Fruit fly (Drosophila melanogaster): ENCODE data around the gene Act88F.

Gene Act88F

dm6 chr3R:15402654-15403053, 37.1 kb upstream of the Act88F start (continued):
- TF ChIP-seq tio (GFP tag; optimal IDR thresholded peaks at IDR 0.05): no peak

- TF ChIP-seq fd64A (GFP tag; optimal IDR thresholded peaks at IDR 0.05): no peak
- no peak for TF ChIP-seq klu (GFP tag; IDR thresholded peaks at IDR 0.05)
- TF ChIP-seq CG10565 (GFP tag; optimal IDR thresholded peaks at IDR 0.05): no peak
- TF ChIP-seq CG13894 (tag; optimal IDR thresholded peaks at IDR 0.05): peak; percentile 95
Observed at dm6 chr3R:15406393-15406792, 33.4 kb upstream of the Act88F start.

- TF ChIP-seq CG14860 (GFP tag; IDR thresholded peaks at IDR 0.05; ENCODE audit: partially characterized antibody) (no peak), HmgD (GFP tag; optimal IDR thresholded peaks at IDR 0.05) (peak; percentile 12), Doc3 (GFP tag; IDR thresholded peaks at IDR 0.05; ENCODE audit: partially characterized antibody) (0 out of 3 replicates have a peak, but pooled peaks have one; percentile 19), CG6791 (GFP tag; IDR thresholded peaks at IDR 0.05; ENCODE audit: partially characterized antibody) (peak; percentile 14; the same call in 1 of the 3 replicates), H15 (GFP tag; IDR thresholded peaks at IDR 0.05) (0 out of 3 replicates have a peak, but pooled peaks have one; percentile 31), Awh (GFP tag; IDR thresholded peaks at IDR 0.05) (no peak), ewg (GFP tag; optimal IDR thresholded peaks at IDR 0.05) (no peak), tna (GFP tag; IDR thresholded peaks at IDR 0.05; ENCODE audit: partially characterized antibody) (0 out of 2 replicates have a peak, but pooled peaks have one; percentile 45), CG10959 (GFP tag; IDR thresholded peaks at IDR 0.05) (0 out of 2 replicates have a peak, but pooled peaks have one; percentile 40), Nf-YA (GFP tag; IDR thresholded peaks at IDR 0.05) (0 out of 2 replicates have a peak, but pooled peaks have one; percentile 11), zfh1 (GFP tag; IDR thresholded peaks at IDR 0.05) (0 out of 3 replicates have a peak, but pooled peaks have one; percentile 33), CG10543 (GFP tag; optimal IDR thresholded peaks at IDR 0.05) (peak; percentile 2), ro (GFP tag; IDR thresholded peaks at IDR 0.05) (no peak), Jarid2 (GFP tag; optimal IDR thresholded peaks at IDR 0.05) (peak; percentile 16), CG3281 (GFP tag; optimal IDR thresholded peaks at IDR 0.05) (peak; percentile 21), vnd (GFP tag; IDR thresholded peaks at IDR 0.05; ENCODE audit: partially characterized antibody) (0 out of 3 replicates have a peak, but pooled peaks have one; percentile 15)
Observed at dm6 chr3R:15407020-15407501, 32.7 kb upstream of the Act88F start, which contains the start of gene CG6125. Gene CG6125 (minus strand): TSS chr3R:15407070.

dm6 chr3R:15408131-15408731, 31.5 kb upstream of the Act88F start, which contains the start of gene Atx2:
Gene Atx2 (plus strand): TSS chr3R:15408423.
- no peak for TF ChIP-seq br (optimal IDR thresholded peaks at IDR 0.05)
- TF ChIP-seq CG32772 (GFP tag; IDR thresholded peaks at IDR 0.05): peak; percentile 35; the same call in 1 of the 2 replicates
- TF ChIP-seq sisA (GFP tag; IDR thresholded peaks at IDR 0.05): no peak
- TF ChIP-seq Awh (GFP tag; IDR thresholded peaks at IDR 0.05): no peak
- TF ChIP-seq shn (GFP tag; optimal IDR thresholded peaks at IDR 0.05): peak; percentile 23
- no peak for TF ChIP-seq TFAM (GFP tag; optimal IDR thresholded peaks at IDR 0.05)
- no peak for TF ChIP-seq CG7928 (GFP tag; optimal IDR thresholded peaks at IDR 0.05)
- 0 out of 2 replicates have a peak, but pooled peaks have one; percentile 30 for TF ChIP-seq CG8765 (GFP tag; IDR thresholded peaks at IDR 0.05)
- TF ChIP-seq Dad (GFP tag; optimal IDR thresholded peaks at IDR 0.05): peak; percentile 25
- TF ChIP-seq trem (tag; optimal IDR thresholded peaks at IDR 0.05): peak; percentile 56
- no peak for TF ChIP-seq CG17568 (GFP tag; optimal IDR thresholded peaks at IDR 0.05)
- TF ChIP-seq Drgx (GFP tag; IDR thresholded peaks at IDR 0.05): no peak
- peak; percentile 18 for TF ChIP-seq Fer1 (GFP tag; optimal IDR thresholded peaks at IDR 0.05)
- TF ChIP-seq CG3281 (GFP tag; optimal IDR thresholded peaks at IDR 0.05): no peak
- peak; percentile 36 for TF ChIP-seq CG3995 (GFP tag; optimal IDR thresholded peaks at IDR 0.05)
- TF ChIP-seq CG32767 (GFP tag; IDR thresholded peaks at IDR 0.05): no peak
- no peak for TF ChIP-seq Vsx1 (GFP tag; optimal IDR thresholded peaks at IDR 0.05)
- no peak for TF ChIP-seq jing (GFP tag; optimal IDR thresholded peaks at IDR 0.05)
- no peak for TF ChIP-seq kah (GFP tag; optimal IDR thresholded peaks at IDR 0.05)
- peak; percentile 99 for TF ChIP-seq BEAF-32 (GFP tag; optimal IDR thresholded peaks at IDR 0.05)
- TF ChIP-seq az2 (GFP tag; optimal IDR thresholded peaks at IDR 0.05): no peak
- TF ChIP-seq CG12071 (GFP tag; optimal IDR thresholded peaks at IDR 0.05): no peak
- TF ChIP-seq eyg (GFP tag; optimal IDR thresholded peaks at IDR 0.05): no peak
- peak; percentile 24 for TF ChIP-seq bab2 (GFP tag; optimal IDR thresholded peaks at IDR 0.05)
- no peak for TF ChIP-seq h (optimal IDR thresholded peaks at IDR 0.05)
- TF ChIP-seq rib (GFP tag; IDR thresholded peaks at IDR 0.05): no peak

Measured in whole organism, embryonic.